Fruit fly (Drosophila melanogaster) whole organism, embryonic: ENCODE data around the gene Kr-h2.

Source experiments
- Ada2b ChIP-seq: fragments of 200-800 bp; sonication (Bioruptor generic); IDR thresholded peaks from 2 replicates; pipeline ENCODE4 v1.3.6; 2022; ENCODE audit warnings: missing biosample characterization, missing genetic modification characterization
- CG11723 ChIP-seq: fragments of 200-800 bp; sonication (Bioruptor generic); optimal IDR thresholded peaks from 2 replicates; lab custom pipeline; 2017; ENCODE audit warnings: missing biosample characterization, mild to moderate bottlenecking, missing genetic modification characterization
- CG12071 ChIP-seq: fragments of 200-800 bp; sonication (Bioruptor generic); optimal IDR thresholded peaks from 3 replicates; lab custom pipeline; 2018; ENCODE audit warnings: missing biosample characterization, mild to moderate bottlenecking, missing genetic modification characterization
- CG12236 ChIP-seq: fragments of 200-800 bp; sonication (Bioruptor generic); optimal IDR thresholded peaks from 2 replicates; lab custom pipeline; 2016; ENCODE audit warnings: missing biosample characterization, missing genetic modification characterization
- CG13775 ChIP-seq: fragments of 200-800 bp; sonication (Bioruptor generic); optimal IDR thresholded peaks from 3 replicates; lab custom pipeline; 2017; ENCODE audit warnings: missing biosample characterization, mild to moderate bottlenecking, missing genetic modification characterization
- CG13894 ChIP-seq: fragments of 200-800 bp; sonication (Bioruptor generic); optimal IDR thresholded peaks from 3 replicates; lab custom pipeline; 2018; ENCODE audit warnings: missing biosample characterization, mild to moderate bottlenecking, missing genetic modification characterization, moderate library complexity
- CG14014 ChIP-seq: fragments of 200-800 bp; sonication (Bioruptor generic); IDR thresholded peaks from 2 replicates; pipeline ENCODE4 v1.3.6; 2022; ENCODE audit warnings: missing biosample characterization, missing genetic modification characterization
- CG15514 ChIP-seq: fragments of 200-800 bp; sonication (Bioruptor generic); optimal IDR thresholded peaks from 3 replicates; lab custom pipeline; 2017; ENCODE audit warnings: missing biosample characterization, missing genetic modification characterization, mild to moderate bottlenecking, moderate library complexity, missing genetic modification reagents
- CG1603 ChIP-seq: fragments of 200-800 bp; sonication (Bioruptor generic); optimal IDR thresholded peaks from 2 replicates; lab custom pipeline; 2019; ENCODE audit warnings: missing biosample characterization, mild to moderate bottlenecking, missing genetic modification characterization, moderate library complexity
- CG17612 ChIP-seq: fragments of 200-800 bp; sonication (Bioruptor generic); IDR thresholded peaks from 2 replicates; pipeline ENCODE4 v1.3.6; 2022; ENCODE audit warnings: missing biosample characterization, missing genetic modification characterization
- CG18764 ChIP-seq: fragments of 200-800 bp; sonication (Bioruptor generic); optimal IDR thresholded peaks from 3 replicates; lab custom pipeline; 2016; ENCODE audit warnings: missing biosample characterization, missing genetic modification characterization
- CG2875 ChIP-seq: fragments of 200-800 bp; sonication (Bioruptor generic); optimal IDR thresholded peaks from 2 replicates; lab custom pipeline; 2017; ENCODE audit warnings: missing biosample characterization, mild to moderate bottlenecking, missing genetic modification characterization, missing genetic modification reagents
- CG3847 ChIP-seq: fragments of 200-800 bp; sonication (Bioruptor generic); IDR thresholded peaks from 2 replicates; pipeline ENCODE4 v1.3.6; 2022; ENCODE audit warnings: missing biosample characterization, missing genetic modification characterization
- CG4707 ChIP-seq: fragments of 200-800 bp; sonication (Bioruptor generic); optimal IDR thresholded peaks from 2 replicates; lab custom pipeline; 2018; ENCODE audit warnings: missing biosample characterization, mild to moderate bottlenecking, missing genetic modification characterization, moderate library complexity
- CG4854 ChIP-seq: fragments of 200-800 bp; sonication (Bioruptor generic); optimal IDR thresholded peaks from 2 replicates; lab custom pipeline; 2016; ENCODE audit warnings: missing biosample characterization, missing genetic modification characterization, inconsistent platforms
- CG6175 ChIP-seq: fragments of 200-800 bp; sonication (Bioruptor generic); IDR thresholded peaks from 3 replicates; pipeline ENCODE4 v1.3.6; 2022; ENCODE audit warnings: missing biosample characterization, missing genetic modification characterization
- CG7357 ChIP-seq: fragments of 200-800 bp; sonication (Bioruptor generic); IDR thresholded peaks from 3 replicates; pipeline ENCODE4 v1.3.6; 2022; ENCODE audit warnings: missing biosample characterization, missing genetic modification characterization
- CG8478 ChIP-seq: fragments of >200 bp; optimal IDR thresholded peaks from 2 replicates; lab custom pipeline; 2018
- CG8924 ChIP-seq: fragments of 200-800 bp; optimal IDR thresholded peaks from 3 replicates; lab custom pipeline; 2019; ENCODE audit warnings: missing biosample characterization, mild to moderate bottlenecking, missing genetic modification characterization, moderate library complexity
- CHES-1-like ChIP-seq: fragments of 200-800 bp; sonication (Bioruptor generic); optimal IDR thresholded peaks from 2 replicates; lab custom pipeline; 2016; ENCODE audit warnings: missing biosample characterization, missing genetic modification characterization
- D ChIP-seq, 2 experiments: fragments of 200-800 bp in 1 of 2; fragments of >200 bp in 1 of 2; sonication (Bioruptor generic) in 1 of 2; optimal IDR thresholded peaks; 2 replicates in 1 of 2; 3 replicates in 1 of 2; lab custom pipeline; 2017; ENCODE audit warnings: mild to moderate bottlenecking in 1 of 2, missing biosample characterization in 1 of 2, missing genetic modification characterization in 1 of 2, missing genetic modification reagents in 1 of 2
- Dbx ChIP-seq: fragments of 200-800 bp; sonication (Bioruptor generic); IDR thresholded peaks from 3 replicates; pipeline ENCODE4 v1.3.6; 2022; ENCODE audit warnings: missing biosample characterization, missing genetic modification characterization
- H2.0 ChIP-seq: fragments of 200-800 bp; sonication (Bioruptor generic); IDR thresholded peaks from 2 replicates; pipeline ENCODE4 v1.3.6; 2022; ENCODE audit warnings: missing biosample characterization, missing genetic modification characterization
- Lhr ChIP-seq: fragments of 200-800 bp; sonication (Bioruptor generic); optimal IDR thresholded peaks from 3 replicates; lab custom pipeline; 2017; ENCODE audit warnings: mild to moderate bottlenecking, missing biosample characterization, missing genetic modification reagents, missing genetic modification characterization
- MTF-1 ChIP-seq: fragments of 200-800 bp; sonication (Bioruptor generic); optimal IDR thresholded peaks from 2 replicates; lab custom pipeline; 2018; ENCODE audit warnings: missing biosample characterization, mild to moderate bottlenecking, missing genetic modification characterization, borderline replicate concordance
- NfI ChIP-seq: fragments of 200-800 bp; sonication (Bioruptor generic); optimal IDR thresholded peaks from 3 replicates; lab custom pipeline; 2018; ENCODE audit warnings: missing biosample characterization, mild to moderate bottlenecking, missing genetic modification characterization, moderate library complexity
- Taf1 ChIP-seq: fragments of 200-800 bp; sonication (Bioruptor generic); IDR thresholded peaks from 2 replicates; pipeline ENCODE4 v1.3.6; 2022; ENCODE audit warnings: missing biosample characterization, missing genetic modification characterization
- Tbp ChIP-seq: fragments of >200 bp; optimal IDR thresholded peaks from 2 replicates; lab custom pipeline; 2018; ENCODE audit warnings: missing biosample characterization, missing genetic modification characterization
- ash1 ChIP-seq: fragments of 200-800 bp; sonication (Bioruptor generic); optimal IDR thresholded peaks from 2 replicates; lab custom pipeline; 2018; ENCODE audit warnings: missing biosample characterization, mild to moderate bottlenecking, missing genetic modification characterization
- bab2 ChIP-seq: fragments of 200-800 bp; sonication (Bioruptor generic); optimal IDR thresholded peaks from 2 replicates; lab custom pipeline; 2016; ENCODE audit warnings: missing biosample characterization, missing genetic modification characterization
- bsh ChIP-seq, 2 experiments: fragments of 200-800 bp; sonication (Bioruptor generic); optimal IDR thresholded peaks; 2 replicates each; lab custom pipeline; 2017 to 2018; ENCODE audit warnings: mild to moderate bottlenecking in 2 of 2, missing biosample characterization in 2 of 2, missing genetic modification characterization in 2 of 2, moderate library complexity in 1 of 2
- corto ChIP-seq: fragments of 200-800 bp; sonication (Bioruptor generic); optimal IDR thresholded peaks from 2 replicates; lab custom pipeline; 2016; ENCODE audit warnings: missing biosample characterization, mild to moderate bottlenecking, missing genetic modification characterization, moderate library complexity
- cwo ChIP-seq: fragments of 200-800 bp; sonication (Bioruptor generic); optimal IDR thresholded peaks from 3 replicates; lab custom pipeline; 2017; ENCODE audit warnings: missing biosample characterization, missing genetic modification characterization, mild to moderate bottlenecking, moderate library complexity, missing genetic modification reagents
- hbn ChIP-seq: fragments of 200-800 bp; sonication (Bioruptor generic); IDR thresholded peaks from 2 replicates; pipeline ENCODE4 v1.3.6; 2022; ENCODE audit warnings: missing biosample characterization, missing genetic modification characterization; ENCODE audit not compliant: partially characterized antibody
- jing ChIP-seq: fragments of 200-800 bp; sonication (Bioruptor generic); optimal IDR thresholded peaks from 2 replicates; lab custom pipeline; 2018; ENCODE audit warnings: missing biosample characterization, mild to moderate bottlenecking, missing genetic modification characterization
- lbe ChIP-seq: fragments of 200-800 bp; sonication (Bioruptor generic); optimal IDR thresholded peaks from 2 replicates; lab custom pipeline; 2016; ENCODE audit warnings: missing biosample characterization, mild to moderate bottlenecking, missing genetic modification characterization
- lola ChIP-seq, 3 experiments: fragments of >200 bp in 2 of 3; fragments of 200-800 bp in 1 of 3; sonication (Bioruptor generic) in 1 of 3; optimal IDR thresholded peaks; 2 replicates each; lab custom pipeline; 2017 to 2019; ENCODE audit warnings: missing biosample characterization in 3 of 3, missing genetic modification characterization in 3 of 3, mild to moderate bottlenecking in 1 of 3, moderate library complexity in 1 of 3
- mam ChIP-seq: fragments of 200-800 bp; sonication (Bioruptor generic); optimal IDR thresholded peaks from 3 replicates; lab custom pipeline; 2016; ENCODE audit warnings: missing biosample characterization, missing genetic modification characterization
- nmo ChIP-seq: fragments of 200-800 bp; sonication (Bioruptor generic); optimal IDR thresholded peaks from 2 replicates; lab custom pipeline; 2018; ENCODE audit warnings: missing biosample characterization, mild to moderate bottlenecking, missing genetic modification characterization, moderate library complexity
- phol ChIP-seq: fragments of 200-800 bp; sonication (Bioruptor generic); optimal IDR thresholded peaks from 3 replicates; lab custom pipeline; 2018; ENCODE audit warnings: missing biosample characterization, mild to moderate bottlenecking, missing genetic modification characterization, moderate library complexity
- row ChIP-seq: fragments of 200-800 bp; sonication (Bioruptor generic); IDR thresholded peaks from 3 replicates; pipeline ENCODE4 v1.3.6; 2022; ENCODE audit warnings: missing biosample characterization, missing genetic modification characterization
- sens ChIP-seq: fragments of 200-800 bp; sonication (Bioruptor generic); peaks from one replicate; lab custom pipeline; 2016; ENCODE audit warnings: missing biosample characterization, missing genetic modification characterization
- sens-2 ChIP-seq: fragments of 200-800 bp; sonication (Bioruptor generic); IDR thresholded peaks from 2 replicates; pipeline ENCODE4 v1.3.6; 2022; ENCODE audit warnings: missing biosample characterization, missing genetic modification characterization
- shn ChIP-seq: fragments of 200-800 bp; sonication (Bioruptor generic); optimal IDR thresholded peaks from 3 replicates; lab custom pipeline; 2016; ENCODE audit warnings: missing biosample characterization, missing genetic modification characterization
- sim ChIP-seq: fragments of 200-800 bp; sonication (Bioruptor generic); IDR thresholded peaks from 2 replicates; pipeline ENCODE4 v1.3.6; 2022; ENCODE audit warnings: missing biosample characterization, missing genetic modification characterization
- slou ChIP-seq: fragments of 200-800 bp; sonication (Bioruptor generic); optimal IDR thresholded peaks from 3 replicates; lab custom pipeline; 2016; ENCODE audit warnings: missing biosample characterization, missing genetic modification characterization
- tap ChIP-seq: fragments of 200-800 bp; optimal IDR thresholded peaks from 3 replicates; lab custom pipeline; 2019; ENCODE audit warnings: missing biosample characterization, mild to moderate bottlenecking, missing genetic modification characterization, moderate library complexity
- trh ChIP-seq: fragments of 200-800 bp; sonication (Bioruptor generic); optimal IDR thresholded peaks from 2 replicates; lab custom pipeline; 2016; ENCODE audit warnings: missing biosample characterization, missing genetic modification characterization
- tup ChIP-seq: fragments of 200-800 bp; sonication (Bioruptor generic); optimal IDR thresholded peaks from 2 replicates; lab custom pipeline; 2016; ENCODE audit warnings: missing biosample characterization, mild to moderate bottlenecking, missing genetic modification characterization, moderate library complexity
- z ChIP-seq: fragments of 200-800 bp; sonication (Bioruptor generic); IDR thresholded peaks from 3 replicates; pipeline ENCODE4 v1.3.6; 2022; ENCODE audit warnings: missing biosample characterization, missing genetic modification characterization

Kr-h2 gene

dm6 chr2L:6068544-6069251 lies 2.1 kb upstream of the Kr-h2 start, which contains the start of the genes CG9150 and Pfdn1 (continued):
- no peak for TF ChIP-seq lola (GFP tag; optimal IDR thresholded peaks at IDR 0.05; lab: Kevin White, UChicago)
- TF ChIP-seq CG4707 (GFP tag; lab: Kevin White, UChicago): no peak
- TF ChIP-seq nmo (GFP tag; lab: Kevin White, UChicago): peak; percentile 12
- TF ChIP-seq row (GFP tag; lab: Robert Waterston, UW): peak; percentile 53; the same call in 2 of the 3 replicates
- TF ChIP-seq CG3847 (GFP tag; lab: Robert Waterston, UW): no peak
- no peak for TF ChIP-seq CG17612 (GFP tag; lab: Robert Waterston, UW)
- TF ChIP-seq slou (GFP tag; lab: Kevin White, UChicago): no peak
- TF ChIP-seq CG2875: no peak
- no peak for TF ChIP-seq H2.0
- no peak for TF ChIP-seq CG4854 (GFP tag; lab: Kevin White, UChicago)
- TF ChIP-seq tup (GFP tag; lab: Kevin White, UChicago): no peak
- TF ChIP-seq sens-2 (GFP tag; lab: Robert Waterston, UW): no peak
- TF ChIP-seq Lhr (GFP tag; lab: Kevin White, UChicago): no peak
- no peak for TF ChIP-seq corto (GFP tag; lab: Kevin White, UChicago)
- TF ChIP-seq jing (GFP tag; lab: Kevin White, UChicago): no peak
- TF ChIP-seq NfI (GFP tag; lab: Kevin White, UChicago): no peak
- no peak for TF ChIP-seq CG13775 (GFP tag; lab: Kevin White, UChicago)
- no peak for TF ChIP-seq cwo (GFP tag; lab: Kevin White, UChicago)
- TF ChIP-seq mam (GFP tag; lab: Kevin White, UChicago): no peak
- peak; percentile 50 for TF ChIP-seq lbe (GFP tag; lab: Kevin White, UChicago)
- no peak for TF ChIP-seq CG18764 (GFP tag; lab: Kevin White, UChicago)
- TF ChIP-seq CG13894 (tag; lab: Kevin White, UChicago): no peak
- no peak for TF ChIP-seq Taf1 (GFP tag; lab: Robert Waterston, UW)
- TF ChIP-seq Ada2b: no peak
- no peak for TF ChIP-seq CG6175
- TF ChIP-seq CG8478 (lab: Kevin White, UChicago): no peak
- TF ChIP-seq shn (GFP tag; lab: Kevin White, UChicago): no peak
- TF ChIP-seq CG8924 (tag; lab: Kevin White, UChicago): no peak
- no peak for TF ChIP-seq CHES-1-like (GFP tag; lab: Kevin White, UChicago)
- no peak for TF ChIP-seq tap (tag; lab: Kevin White, UChicago)
- no peak for TF ChIP-seq trh (GFP tag; lab: Kevin White, UChicago)
- no peak for TF ChIP-seq bsh (GFP tag; optimal IDR thresholded peaks at IDR 0.05; lab: Kevin White, UChicago)
- peak; percentile 36; the same call in 2 of the 3 replicates for TF ChIP-seq Dbx (GFP tag; lab: Robert Waterston, UW)
- TF ChIP-seq bab2 (GFP tag; lab: Kevin White, UChicago): no peak
- peak; percentile 94 for TF ChIP-seq CG15514
- TF ChIP-seq z: no peak
- TF ChIP-seq ash1 (GFP tag; lab: Kevin White, UChicago): no peak
- TF ChIP-seq CG14014 (GFP tag; lab: Robert Waterston, UW): no peak
- peak; percentile 90 for TF ChIP-seq hbn (GFP tag; lab: Robert Waterston, UW)
- TF ChIP-seq sim (GFP tag; lab: Robert Waterston, UW): no peak
- TF ChIP-seq CG12071: no peak
- TF ChIP-seq phol (tag; lab: Kevin White, UChicago): peak; percentile 18
- TF ChIP-seq CG12236 (GFP tag; lab: Kevin White, UChicago): no peak
- TF ChIP-seq CG7357 (GFP tag; lab: Robert Waterston, UW): no peak
- no peak for TF ChIP-seq MTF-1 (GFP tag; lab: Kevin White, UChicago)
- peak; percentile 71 for TF ChIP-seq sens (GFP tag; lab: Kevin White, UChicago)
- TF ChIP-seq D (optimal IDR thresholded peaks at IDR 0.05; lab: Kevin White, UChicago): no peak
- TF ChIP-seq D (GFP tag; optimal IDR thresholded peaks at IDR 0.05; lab: Kevin White, UChicago): no peak
- TF ChIP-seq Tbp (GFP tag; lab: Kevin White, UChicago): no peak
- TF ChIP-seq CG1603: peak; percentile 35
- TF ChIP-seq CG11723 (GFP tag; lab: Kevin White, UChicago): no peak
